Fruit fly (Drosophila melanogaster) whole organism, embryonic: ENCODE results near the gene SKIP.

Source experiments
- ATbp ChIP-seq: fragments of 200-800 bp; sonication (Bioruptor generic); optimal IDR thresholded peaks from 2 replicates; lab custom pipeline; 2017; ENCODE audit warnings: missing biosample characterization, mild to moderate bottlenecking, missing genetic modification characterization, missing genetic modification reagents
- BEAF-32 ChIP-seq: fragments of 200-800 bp; sonication (Bioruptor generic); optimal IDR thresholded peaks from 3 replicates; lab custom pipeline; 2017; ENCODE audit warnings: missing biosample characterization, missing genetic modification characterization, mild to moderate bottlenecking, moderate library complexity, missing genetic modification reagents
- CG1024 ChIP-seq: fragments of 200-800 bp; sonication (Bioruptor generic); IDR thresholded peaks from 2 replicates; pipeline ENCODE4 v1.3.6; 2022; ENCODE audit warnings: missing biosample characterization, missing genetic modification characterization
- CG10654 ChIP-seq: fragments of 200-800 bp; sonication (Bioruptor generic); optimal IDR thresholded peaks from 2 replicates; lab custom pipeline; 2016; ENCODE audit warnings: missing biosample characterization, missing genetic modification characterization
- CG12071 ChIP-seq: fragments of 200-800 bp; sonication (Bioruptor generic); optimal IDR thresholded peaks from 3 replicates; lab custom pipeline; 2018; ENCODE audit warnings: missing biosample characterization, mild to moderate bottlenecking, missing genetic modification characterization
- CG12219 ChIP-seq: fragments of 200-800 bp; sonication (Bioruptor generic); optimal IDR thresholded peaks from 3 replicates; lab custom pipeline; 2018; ENCODE audit warnings: missing biosample characterization, mild to moderate bottlenecking, missing genetic modification characterization
- CG14710 ChIP-seq: fragments of 200-800 bp; sonication (Bioruptor generic); optimal IDR thresholded peaks from 3 replicates; lab custom pipeline; 2019; ENCODE audit warnings: missing biosample characterization, mild to moderate bottlenecking, missing genetic modification characterization, moderate library complexity
- CG2678 ChIP-seq: fragments of 200-800 bp; sonication (Bioruptor generic); optimal IDR thresholded peaks from 3 replicates; lab custom pipeline; 2019; ENCODE audit warnings: missing biosample characterization, mild to moderate bottlenecking, missing genetic modification characterization, moderate library complexity
- CG31224 ChIP-seq: fragments of 200-800 bp; sonication (Bioruptor generic); IDR thresholded peaks from 2 replicates; pipeline ENCODE4 v1.3.6; 2022; ENCODE audit warnings: missing biosample characterization, missing genetic modification characterization
- CG3163 ChIP-seq: fragments of 200-800 bp; sonication (Bioruptor generic); optimal IDR thresholded peaks from 3 replicates; lab custom pipeline; 2016; ENCODE audit warnings: missing biosample characterization, missing genetic modification characterization
- CG33213 ChIP-seq: fragments of 200-800 bp; sonication (Bioruptor generic); optimal IDR thresholded peaks from 3 replicates; lab custom pipeline; 2016; ENCODE audit warnings: missing biosample characterization, missing genetic modification characterization
- CG43689 ChIP-seq: fragments of 200-800 bp; sonication (Bioruptor generic); IDR thresholded peaks from 2 replicates; pipeline ENCODE4 v1.3.6; 2022; ENCODE audit warnings: missing biosample characterization, missing genetic modification characterization
- CG4404 ChIP-seq: fragments of 200-800 bp; sonication (Bioruptor generic); IDR thresholded peaks from 2 replicates; pipeline ENCODE4 v1.3.6; 2022; ENCODE audit warnings: missing biosample characterization, missing genetic modification characterization
- CG5953 ChIP-seq: fragments of 200-800 bp; sonication (Bioruptor generic); IDR thresholded peaks from 2 replicates; pipeline ENCODE4 v1.3.6; 2022; ENCODE audit warnings: missing biosample characterization, missing genetic modification characterization
- CG8281 ChIP-seq: fragments of 200-800 bp; sonication (Bioruptor generic); optimal IDR thresholded peaks from 2 replicates; lab custom pipeline; 2018; ENCODE audit warnings: missing biosample characterization, mild to moderate bottlenecking, missing genetic modification characterization, moderate library complexity
- CG8478 ChIP-seq: fragments of >200 bp; optimal IDR thresholded peaks from 2 replicates; lab custom pipeline; 2018
- Dad ChIP-seq: fragments of 200-800 bp; sonication (Bioruptor generic); optimal IDR thresholded peaks from 3 replicates; lab custom pipeline; 2016; ENCODE audit warnings: missing biosample characterization, missing genetic modification characterization
- Deaf1 ChIP-seq: fragments of 200-800 bp; optimal IDR thresholded peaks from 3 replicates; lab custom pipeline; 2019; ENCODE audit warnings: missing biosample characterization, mild to moderate bottlenecking, missing genetic modification characterization, moderate library complexity
- E2f2 ChIP-seq: fragments of 200-800 bp; sonication (Bioruptor generic); IDR thresholded peaks from 2 replicates; pipeline ENCODE4 v1.3.6; 2022; ENCODE audit warnings: missing biosample characterization, missing genetic modification characterization
- Ets65A ChIP-seq: fragments of 200-800 bp; sonication (Bioruptor generic); peaks from one replicate; lab custom pipeline; 2016; ENCODE audit warnings: missing biosample characterization, missing genetic modification characterization
- Hr51 ChIP-seq, 2 experiments: fragments of 200-800 bp; sonication (Bioruptor generic); optimal IDR thresholded peaks; 2 replicates in 1 of 2; 3 replicates in 1 of 2; lab custom pipeline; 2016 to 2018; ENCODE audit warnings: missing biosample characterization in 2 of 2, missing genetic modification characterization in 2 of 2, mild to moderate bottlenecking in 1 of 2, moderate library complexity in 1 of 2
- MTF-1 ChIP-seq: fragments of 200-800 bp; sonication (Bioruptor generic); optimal IDR thresholded peaks from 2 replicates; lab custom pipeline; 2018; ENCODE audit warnings: missing biosample characterization, mild to moderate bottlenecking, missing genetic modification characterization, borderline replicate concordance
- Med ChIP-seq: fragments of 200-800 bp; sonication (Bioruptor generic); peaks from one replicate; lab custom pipeline; 2016; ENCODE audit warnings: missing biosample characterization, missing genetic modification characterization, mild to moderate bottlenecking, inconsistent platforms, moderate library complexity
- Nf-YB ChIP-seq: fragments of 200-800 bp; sonication (Bioruptor generic); optimal IDR thresholded peaks from 3 replicates; lab custom pipeline; 2019; ENCODE audit warnings: missing biosample characterization, mild to moderate bottlenecking, missing genetic modification characterization, moderate library complexity
- Optix ChIP-seq: fragments of 200-800 bp; sonication (Bioruptor generic); IDR thresholded peaks from 3 replicates; pipeline ENCODE4 v1.3.6; 2022; ENCODE audit warnings: missing biosample characterization, missing genetic modification characterization
- Tbp ChIP-seq: fragments of >200 bp; optimal IDR thresholded peaks from 2 replicates; lab custom pipeline; 2018; ENCODE audit warnings: missing biosample characterization, missing genetic modification characterization
- abd-A ChIP-seq: fragments of 200-800 bp; sonication (Bioruptor generic); optimal IDR thresholded peaks from 3 replicates; lab custom pipeline; 2019; ENCODE audit warnings: missing biosample characterization, mild to moderate bottlenecking, missing genetic modification characterization, moderate library complexity
- ara ChIP-seq: fragments of 200-800 bp; sonication (Bioruptor generic); IDR thresholded peaks from 2 replicates; pipeline ENCODE4 v1.3.6; 2022; ENCODE audit warnings: missing biosample characterization, missing genetic modification characterization
- bowl ChIP-seq: fragments of 200-800 bp; sonication (Bioruptor generic); IDR thresholded peaks from 2 replicates; pipeline ENCODE4 v1.3.6; 2022; ENCODE audit warnings: missing biosample characterization, missing genetic modification characterization
- cas ChIP-seq: fragments of 200-800 bp; sonication (Bioruptor generic); IDR thresholded peaks from 2 replicates; pipeline ENCODE4 v1.3.6; 2022; ENCODE audit warnings: missing biosample characterization, missing genetic modification characterization
- chm ChIP-seq: fragments of 200-800 bp; sonication (Bioruptor generic); IDR thresholded peaks from 2 replicates; pipeline ENCODE4 v1.3.6; 2022; ENCODE audit warnings: missing biosample characterization, missing genetic modification characterization
- ci ChIP-seq: fragments of 200-800 bp; sonication (Bioruptor generic); IDR thresholded peaks from 3 replicates; pipeline ENCODE4 v1.3.6; 2022; ENCODE audit warnings: missing biosample characterization, missing genetic modification characterization
- crol ChIP-seq: fragments of 200-800 bp; sonication (Bioruptor generic); IDR thresholded peaks from 2 replicates; pipeline ENCODE4 v1.3.6; 2022; ENCODE audit warnings: missing biosample characterization, missing genetic modification characterization
- dmrt11E ChIP-seq: fragments of 200-800 bp; sonication (Bioruptor generic); optimal IDR thresholded peaks from 3 replicates; lab custom pipeline; 2018; ENCODE audit warnings: missing biosample characterization, mild to moderate bottlenecking, missing genetic modification characterization, moderate library complexity
- jumu ChIP-seq: fragments of 200-800 bp; sonication (Bioruptor generic); optimal IDR thresholded peaks from 3 replicates; lab custom pipeline; 2016; ENCODE audit warnings: missing biosample characterization, missing genetic modification characterization
- kay ChIP-seq: fragments of 200-800 bp; sonication (Bioruptor generic); optimal IDR thresholded peaks from 2 replicates; lab custom pipeline; 2016; ENCODE audit warnings: missing biosample characterization, missing genetic modification characterization
- kni ChIP-seq: fragments of 200-800 bp; sonication (Bioruptor generic); optimal IDR thresholded peaks from 3 replicates; lab custom pipeline; 2017; ENCODE audit warnings: mild to moderate bottlenecking, missing biosample characterization, missing genetic modification reagents, missing genetic modification characterization
- mirr ChIP-seq: fragments of 200-800 bp; sonication (Bioruptor generic); optimal IDR thresholded peaks from 3 replicates; lab custom pipeline; 2018; ENCODE audit warnings: missing biosample characterization, mild to moderate bottlenecking, missing genetic modification characterization
- nmo ChIP-seq: fragments of 200-800 bp; sonication (Bioruptor generic); optimal IDR thresholded peaks from 2 replicates; lab custom pipeline; 2018; ENCODE audit warnings: missing biosample characterization, mild to moderate bottlenecking, missing genetic modification characterization, moderate library complexity
- odd ChIP-seq: fragments of 200-800 bp; sonication (Bioruptor generic); optimal IDR thresholded peaks from 2 replicates; lab custom pipeline; 2017; ENCODE audit warnings: missing biosample characterization, mild to moderate bottlenecking, missing genetic modification characterization
- pros ChIP-seq: fragments of 200-800 bp; sonication (Bioruptor generic); optimal IDR thresholded peaks from 3 replicates; lab custom pipeline; 2019; ENCODE audit warnings: missing biosample characterization, mild to moderate bottlenecking, missing genetic modification characterization, moderate library complexity
- sc ChIP-seq, 3 experiments: fragments of >200 bp in 2 of 3; fragments of 200-800 bp in 1 of 3; sonication (Bioruptor generic) in 1 of 3; optimal IDR thresholded peaks; 2 replicates in 2 of 3; 3 replicates in 1 of 3; lab custom pipeline; 2017; ENCODE audit warnings: mild to moderate bottlenecking in 1 of 3, missing biosample characterization in 1 of 3, missing genetic modification characterization in 1 of 3, missing genetic modification reagents in 1 of 3
- sd ChIP-seq: fragments of 200-800 bp; sonication (Bioruptor generic); optimal IDR thresholded peaks from 3 replicates; lab custom pipeline; 2018; ENCODE audit warnings: missing biosample characterization, mild to moderate bottlenecking, missing genetic modification characterization, moderate library complexity
- sens-2 ChIP-seq: fragments of 200-800 bp; sonication (Bioruptor generic); IDR thresholded peaks from 2 replicates; pipeline ENCODE4 v1.3.6; 2022; ENCODE audit warnings: missing biosample characterization, missing genetic modification characterization
- tna ChIP-seq: fragments of 200-800 bp; sonication (Bioruptor generic); IDR thresholded peaks from 2 replicates; pipeline ENCODE4 v1.3.6; 2022; ENCODE audit warnings: missing biosample characterization, missing genetic modification characterization; ENCODE audit not compliant: partially characterized antibody
- tup ChIP-seq: fragments of 200-800 bp; sonication (Bioruptor generic); optimal IDR thresholded peaks from 2 replicates; lab custom pipeline; 2016; ENCODE audit warnings: missing biosample characterization, mild to moderate bottlenecking, missing genetic modification characterization, moderate library complexity
- unpg ChIP-seq: fragments of 200-800 bp; sonication (Bioruptor generic); optimal IDR thresholded peaks from 3 replicates; lab custom pipeline; 2018; ENCODE audit warnings: missing biosample characterization, mild to moderate bottlenecking, missing genetic modification characterization, moderate library complexity
- zfh1 ChIP-seq: fragments of 200-800 bp; sonication (Bioruptor generic); IDR thresholded peaks from 3 replicates; pipeline ENCODE4 v1.3.6; 2022; ENCODE audit warnings: missing biosample characterization, missing genetic modification characterization

Gene SKIP

DNA sequence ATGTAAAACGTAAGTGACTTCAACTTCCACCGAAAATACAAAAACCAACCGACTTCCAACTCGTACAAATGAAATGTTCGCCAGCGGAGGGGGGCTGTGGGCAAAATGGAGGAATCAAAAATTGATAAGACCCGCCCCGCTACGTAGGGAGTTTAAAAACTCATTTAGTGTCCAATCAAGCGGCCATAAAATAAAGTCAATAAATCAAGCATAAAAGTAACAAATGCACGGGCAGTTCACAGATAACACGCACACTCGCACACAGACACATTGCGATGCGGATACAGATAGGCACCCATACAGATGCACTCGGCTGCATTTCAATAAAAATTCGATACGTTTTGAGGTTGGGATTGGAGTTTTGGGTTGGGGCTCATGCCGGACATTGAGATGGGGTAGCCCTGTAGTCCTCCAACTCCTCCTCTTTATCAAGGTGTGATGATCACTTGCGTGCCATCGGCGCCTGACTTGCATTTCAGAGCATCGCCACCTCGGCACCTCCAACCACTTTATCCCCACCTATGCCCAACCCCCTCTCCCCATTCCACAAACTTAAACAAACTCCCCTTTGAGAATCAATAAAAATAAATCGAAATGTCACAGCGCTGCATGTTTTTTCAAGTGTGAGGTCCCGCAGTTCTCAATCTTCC is 64.2 kb downstream of the SKIP start (continued):
- TF ChIP-seq nmo (GFP tag; lab: Kevin White, UChicago): no peak
- peak; percentile 54; the same call in 1 of the 2 replicates for TF ChIP-seq sens-2 (GFP tag; lab: Robert Waterston, UW)
- peak; percentile 87 for TF ChIP-seq abd-A
- no peak for TF ChIP-seq Tbp (GFP tag; lab: Kevin White, UChicago)
- TF ChIP-seq sd: peak; percentile 30
- TF ChIP-seq CG14710: no peak
- no peak for TF ChIP-seq CG31224 (GFP tag; lab: Robert Waterston, UW)
- TF ChIP-seq CG8478: no peak
- no peak for TF ChIP-seq CG4404 (GFP tag; lab: Robert Waterston, UW)
- TF ChIP-seq Ets65A (GFP tag; lab: Kevin White, UChicago): no peak
- no peak for TF ChIP-seq tup (GFP tag; lab: Kevin White, UChicago)
- peak; percentile 2 for TF ChIP-seq Nf-YB (GFP tag; lab: Kevin White, UChicago)
- no peak for TF ChIP-seq Optix (GFP tag; lab: Robert Waterston, UW)
- no peak for TF ChIP-seq MTF-1 (GFP tag; lab: Kevin White, UChicago)
- TF ChIP-seq Deaf1 (tag; lab: Kevin White, UChicago): no peak
- TF ChIP-seq CG43689: no peak
- TF ChIP-seq Hr51 (GFP tag; optimal IDR thresholded peaks at IDR 0.05; lab: Kevin White, UChicago): peak in 1 of 2 experiments; percentile 23
- TF ChIP-seq CG1024 (GFP tag; lab: Robert Waterston, UW): no peak
- no peak for TF ChIP-seq Dad (GFP tag; lab: Kevin White, UChicago)
- no peak for TF ChIP-seq bowl (GFP tag; lab: Robert Waterston, UW)
- no peak for TF ChIP-seq zfh1 (GFP tag; lab: Robert Waterston, UW)
- TF ChIP-seq CG3163: no peak
- TF ChIP-seq CG12219 (GFP tag; lab: Kevin White, UChicago): no peak
- TF ChIP-seq CG8281: no peak
- no peak for TF ChIP-seq CG2678 (tag; lab: Kevin White, UChicago)
- TF ChIP-seq tna (GFP tag; lab: Robert Waterston, UW): no peak
- no peak for TF ChIP-seq CG10654 (GFP tag; lab: Kevin White, UChicago)
- no peak for TF ChIP-seq kay (GFP tag; lab: Kevin White, UChicago)
- peak; percentile 82 for TF ChIP-seq crol (GFP tag; lab: Robert Waterston, UW)
- TF ChIP-seq ATbp (GFP tag; lab: Kevin White, UChicago): peak; percentile 1
- no peak for TF ChIP-seq CG5953 (GFP tag; lab: Robert Waterston, UW)
- no peak for TF ChIP-seq cas (GFP tag; lab: Robert Waterston, UW)
- TF ChIP-seq jumu (GFP tag; lab: Kevin White, UChicago): no peak
- no peak for TF ChIP-seq dmrt11E
- no peak for TF ChIP-seq CG33213
- TF ChIP-seq BEAF-32 (GFP tag; lab: Kevin White, UChicago): no peak
- peak; percentile 8 for TF ChIP-seq Med
- TF ChIP-seq mirr (GFP tag; lab: Kevin White, UChicago): no peak
- no peak for TF ChIP-seq odd (GFP tag; lab: Kevin White, UChicago)
- TF ChIP-seq ara (GFP tag; lab: Robert Waterston, UW): no peak
- no peak for TF ChIP-seq CG12071 (GFP tag; lab: Kevin White, UChicago)
- peak; percentile 93 for TF ChIP-seq kni (GFP tag; lab: Kevin White, UChicago)
- 0 out of 3 replicates have a peak, but pooled peaks have one; percentile 43 for TF ChIP-seq ci (GFP tag; lab: Robert Waterston, UW)
- TF ChIP-seq E2f2: no peak
- no peak for TF ChIP-seq chm (GFP tag; lab: Robert Waterston, UW)
- TF ChIP-seq pros (GFP tag; lab: Kevin White, UChicago): peak; percentile 11
- TF ChIP-seq unpg: peak; percentile 21
- TF ChIP-seq sc (optimal IDR thresholded peaks at IDR 0.05; lab: Kevin White, UChicago): no peak
- TF ChIP-seq sc (GFP tag; optimal IDR thresholded peaks at IDR 0.05; lab: Kevin White, UChicago): no peak
